Worm (Caenorhabditis elegans): ENCODE measurements around the gene icl-1.

DNA sequence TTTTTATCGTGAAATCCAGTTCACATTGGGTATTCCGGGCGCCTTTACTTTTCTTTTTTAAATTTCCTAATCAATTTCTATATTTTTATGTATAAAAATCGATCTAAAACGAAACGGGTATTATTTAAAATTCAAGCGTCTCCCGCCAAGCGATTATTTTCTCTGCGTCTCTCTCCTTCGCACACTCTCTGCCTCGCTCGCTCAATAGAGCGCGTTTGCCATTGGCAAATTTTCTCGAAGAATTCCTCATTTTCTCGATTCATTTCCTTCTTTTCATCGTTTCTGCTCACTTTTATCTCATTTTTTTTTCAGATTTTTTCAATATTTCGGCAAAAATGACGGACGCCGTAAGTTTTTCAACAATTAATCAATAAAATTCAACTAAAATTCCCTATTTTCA is 45.5 kb upstream of the icl-1 start, which contains the start of gene sti-1:
- TF ChIP-seq T22C8.4 (GFP tag; IDR thresholded peaks at IDR 0.05): no peak
- no peak for TF ChIP-seq ref-1 (GFP tag; conservative IDR thresholded peaks at IDR 0.05)
- no peak for TF ChIP-seq flt-1 (GFP tag; IDR thresholded peaks at IDR 0.05)
- TF ChIP-seq med-1 (GFP tag; optimal IDR thresholded peaks at IDR 0.05; ENCODE audit: insufficient read depth): peak; percentile 18
- TF ChIP-seq cog-1 (tag; optimal IDR thresholded peaks at IDR 0.05): peak; percentile 68
- TF ChIP-seq klf-2 (GFP tag; conservative IDR thresholded peaks at IDR 0.05): no peak
- no peak for TF ChIP-seq ztf-29 (GFP tag; IDR thresholded peaks at IDR 0.05)

Data from whole organism, midembryonic.